Fruit fly (Drosophila melanogaster): Measurements from ENCODE around the gene skd.

Gene skd

dm6 chr3L:21014516-21014945, 12.7 kb downstream of the skd start (continued):
- TF ChIP-seq CG3838 (GFP tag; optimal IDR thresholded peaks at IDR 0.05), result no peak
- no peak for TF ChIP-seq CG8089 (GFP tag; optimal IDR thresholded peaks at IDR 0.05)
- no peak for TF ChIP-seq CG16779 (GFP tag; IDR thresholded peaks at IDR 0.05)
- TF ChIP-seq dysf (GFP tag; IDR thresholded peaks at IDR 0.05), result no peak
- TF ChIP-seq CG9609 (GFP tag; optimal IDR thresholded peaks at IDR 0.05), result no peak
- no peak for TF ChIP-seq danr (GFP tag; IDR thresholded peaks at IDR 0.05)
- TF ChIP-seq rib (GFP tag; IDR thresholded peaks at IDR 0.05), result peak; percentile 60
- no peak for TF ChIP-seq NFAT (GFP tag; IDR thresholded peaks at IDR 0.05)
- no peak for TF ChIP-seq Dfd (GFP tag; optimal IDR thresholded peaks at IDR 0.05)
- TF ChIP-seq HLHmδ (GFP tag; optimal IDR thresholded peaks at IDR 0.05), result no peak
- TF ChIP-seq cg (GFP tag; optimal IDR thresholded peaks at IDR 0.05), result peak; percentile 73
- TF ChIP-seq chm (GFP tag; IDR thresholded peaks at IDR 0.05), result no peak; the same call in 1 of the 2 replicates
- TF ChIP-seq ssp (GFP tag; IDR thresholded peaks at IDR 0.05), result no peak
- no peak for TF ChIP-seq Kr (GFP tag; optimal IDR thresholded peaks at IDR 0.05)
- TF ChIP-seq MBD-R2 (GFP tag; IDR thresholded peaks at IDR 0.05), result no peak
- no peak for TF ChIP-seq CG2875 (GFP tag; optimal IDR thresholded peaks at IDR 0.05)
- no peak for TF ChIP-seq bowl (GFP tag; IDR thresholded peaks at IDR 0.05)
- no peak for TF ChIP-seq fru (optimal IDR thresholded peaks at IDR 0.05)
- TF ChIP-seq Max (GFP tag; optimal IDR thresholded peaks at IDR 0.05), result no peak
- no peak for TF ChIP-seq BEAF-32 (GFP tag; optimal IDR thresholded peaks at IDR 0.05)
- no peak for TF ChIP-seq sob (GFP tag; IDR thresholded peaks at IDR 0.05)
- TF ChIP-seq CG15479 (GFP tag; optimal IDR thresholded peaks at IDR 0.05), result no peak
- TF ChIP-seq CG8290 (GFP tag; optimal IDR thresholded peaks at IDR 0.05), result no peak
- peak in 1 of 2 experiments; percentile 32 for TF ChIP-seq CG8290 (tag; optimal IDR thresholded peaks at IDR 0.05)
- no peak for TF ChIP-seq scrt (GFP tag; optimal IDR thresholded peaks at IDR 0.05)
- TF ChIP-seq Mes4 (GFP tag; optimal IDR thresholded peaks at IDR 0.05), result no peak
- no peak for TF ChIP-seq CG6175 (GFP tag; IDR thresholded peaks at IDR 0.05)
- TF ChIP-seq Deaf1 (tag; optimal IDR thresholded peaks at IDR 0.05), result peak; percentile 45
- no peak for TF ChIP-seq Sry-β (GFP tag; optimal IDR thresholded peaks at IDR 0.05)
- no peak for TF ChIP-seq CG6689 (GFP tag; IDR thresholded peaks at IDR 0.05)
- TF ChIP-seq gt (GFP tag; IDR thresholded peaks at IDR 0.05), result no peak
- TF ChIP-seq CG1233 (GFP tag; optimal IDR thresholded peaks at IDR 0.05), result no peak
- TF ChIP-seq pita (GFP tag; optimal IDR thresholded peaks at IDR 0.05), result no peak
- TF ChIP-seq Aef1 (GFP tag; IDR thresholded peaks at IDR 0.05), result no peak
- no peak for TF ChIP-seq kah (GFP tag; optimal IDR thresholded peaks at IDR 0.05)
- TF ChIP-seq nmo (GFP tag; optimal IDR thresholded peaks at IDR 0.05), result no peak
- TF ChIP-seq D19B (GFP tag; optimal IDR thresholded peaks at IDR 0.05), result no peak
- 0 out of 3 replicates have a peak, but pooled peaks have one; percentile 33 for TF ChIP-seq CG2199 (GFP tag; IDR thresholded peaks at IDR 0.05)
- no peak for TF ChIP-seq fd64A (GFP tag; optimal IDR thresholded peaks at IDR 0.05)
- TF ChIP-seq CG4328 (GFP tag; optimal IDR thresholded peaks at IDR 0.05), result no peak
- TF ChIP-seq abd-A (tag; optimal IDR thresholded peaks at IDR 0.05), result peak; percentile 3
- TF ChIP-seq CG6654 (GFP tag; optimal IDR thresholded peaks at IDR 0.05), result no peak
- no peak for TF ChIP-seq tin (GFP tag; optimal IDR thresholded peaks at IDR 0.05)
- no peak for TF ChIP-seq cas (GFP tag; IDR thresholded peaks at IDR 0.05)
- peak; percentile 77 for TF ChIP-seq CG12155 (GFP tag; optimal IDR thresholded peaks at IDR 0.05)
- TF ChIP-seq Fer3 (tag; optimal IDR thresholded peaks at IDR 0.05), result no peak
- TF ChIP-seq CG34422 (GFP tag; IDR thresholded peaks at IDR 0.05), result 0 out of 3 replicates have a peak, but pooled peaks have one; percentile 14
- TF ChIP-seq CG4707 (GFP tag; optimal IDR thresholded peaks at IDR 0.05), result no peak
- TF ChIP-seq Awh (GFP tag; IDR thresholded peaks at IDR 0.05), result no peak
- TF ChIP-seq eve (GFP tag; optimal IDR thresholded peaks at IDR 0.05), result no peak
- TF ChIP-seq mld (GFP tag; IDR thresholded peaks at IDR 0.05; ENCODE audit: partially characterized antibody), result no peak
- TF ChIP-seq CG3726 (GFP tag; IDR thresholded peaks at IDR 0.05), result no peak
- TF ChIP-seq Myb (GFP tag; optimal IDR thresholded peaks at IDR 0.05), result no peak
